Fruit fly (Drosophila melanogaster) whole organism, adult: ENCODE results near the gene RpLP0.

Experiments used
- CG11617 ChIP-seq: fragments of 200-800 bp; sonication (Bioruptor generic); optimal IDR thresholded peaks from 2 replicates; lab custom pipeline; 2017; ENCODE audit warnings: mild to moderate bottlenecking, missing biosample characterization, missing genetic modification reagents, missing genetic modification characterization
- CG12768 ChIP-seq: fragments of 200-800 bp; sonication (Bioruptor generic); optimal IDR thresholded peaks from 2 replicates; lab custom pipeline; 2017; ENCODE audit warnings: missing biosample characterization, missing genetic modification characterization, mild to moderate bottlenecking, moderate library complexity, missing genetic modification reagents
- CG1620 ChIP-seq: fragments of 200-800 bp; sonication (Bioruptor generic); optimal IDR thresholded peaks from 2 replicates; lab custom pipeline; 2016; ENCODE audit warnings: missing biosample characterization, missing genetic modification characterization
- CG33017 ChIP-seq: fragments of 200-800 bp; sonication (Bioruptor generic); optimal IDR thresholded peaks from 2 replicates; lab custom pipeline; 2018; ENCODE audit warnings: missing biosample characterization, mild to moderate bottlenecking, missing genetic modification characterization, moderate library complexity
- CG5204 ChIP-seq: fragments of 200-800 bp; sonication (Bioruptor generic); optimal IDR thresholded peaks from 2 replicates; lab custom pipeline; 2016; ENCODE audit warnings: missing biosample characterization, missing genetic modification characterization
- CG7045 ChIP-seq: fragments of 200-800 bp; sonication (Bioruptor generic); optimal IDR thresholded peaks from 2 replicates; lab custom pipeline; 2017; ENCODE audit warnings: missing biosample characterization, mild to moderate bottlenecking, missing genetic modification characterization
- CG7101 ChIP-seq: fragments of 200-800 bp; sonication (Bioruptor generic); optimal IDR thresholded peaks from 2 replicates; lab custom pipeline; 2018; ENCODE audit warnings: missing biosample characterization, mild to moderate bottlenecking, missing genetic modification characterization, moderate library complexity
- Clk ChIP-seq: fragments of 200-800 bp; sonication (Bioruptor generic); optimal IDR thresholded peaks from 2 replicates; lab custom pipeline; 2017; ENCODE audit warnings: missing biosample characterization, missing genetic modification characterization
- Crg-1 ChIP-seq: fragments of 200-800 bp; sonication (Bioruptor generic); optimal IDR thresholded peaks from 2 replicates; lab custom pipeline; 2016; ENCODE audit warnings: missing biosample characterization, missing genetic modification characterization
- kay ChIP-seq: fragments of 200-800 bp; sonication (Bioruptor generic); peaks from one replicate; lab custom pipeline; 2016; ENCODE audit warnings: missing biosample characterization, missing genetic modification characterization, borderline replicate concordance
- ovo ChIP-seq: fragments of 200-800 bp; sonication (Bioruptor generic); optimal IDR thresholded peaks from 2 replicates; lab custom pipeline; 2016; ENCODE audit warnings: missing biosample characterization, missing genetic modification characterization
- pad ChIP-seq: fragments of 200-800 bp; sonication (Bioruptor generic); optimal IDR thresholded peaks from 3 replicates; lab custom pipeline; 2017; ENCODE audit warnings: missing biosample characterization, missing genetic modification characterization, mild to moderate bottlenecking, moderate library complexity, missing genetic modification reagents
- toe ChIP-seq: fragments of 200-800 bp; sonication (Bioruptor generic); optimal IDR thresholded peaks from 2 replicates; lab custom pipeline; 2016; ENCODE audit warnings: missing biosample characterization, missing genetic modification characterization

- TF ChIP-seq CG7101 (no peak), ovo (no peak), kay (GFP tag; lab: Kevin White, UChicago) (no peak), CG1620 (no peak), CG12768 (GFP tag; lab: Kevin White, UChicago) (no peak), pad (GFP tag; lab: Kevin White, UChicago) (no peak), CG33017 (tag; lab: Kevin White, UChicago) (no peak), toe (GFP tag; lab: Kevin White, UChicago) (no peak), Clk (GFP tag; lab: Kevin White, UChicago) (no peak), CG5204 (GFP tag; lab: Kevin White, UChicago) (no peak), CG7045 (GFP tag; lab: Kevin White, UChicago) (no peak), CG11617 (GFP tag; lab: Kevin White, UChicago) (no peak), Crg-1 (GFP tag; lab: Kevin White, UChicago) (no peak)
These were observed 15.7 kb downstream of the RpLP0 start for dm6 chr3L:22091339-22091738.
